Worm (Caenorhabditis elegans) whole organism, young adult: ENCODE data around the gene zyg-8.

Experiments used
- B0019.2 ChIP-seq: fragments of 200-800 bp; sonication (Bioruptor generic); conservative IDR thresholded peaks from 2 replicates; pipeline ENCODE4 v1.3.6; 2022; ENCODE audit warnings: missing genetic modification reagents, missing genetic modification characterization, missing compliant biosample characterization
- B0035.1 ChIP-seq: sonication (generic microtip); optimal IDR thresholded peaks from 2 replicates; lab custom pipeline; 2016; ENCODE audit warnings: missing genetic modification characterization, mild to moderate bottlenecking, missing compliant biosample characterization, missing genotype, missing genetic modification reagents
- B0261.1 ChIP-seq: sonication (generic microtip); optimal IDR thresholded peaks from 2 replicates; lab custom pipeline; 2016; ENCODE audit warnings: mild to moderate bottlenecking, missing genetic modification characterization, moderate library complexity, missing compliant biosample characterization
- C17E4.6 ChIP-seq: fragments of 200-800 bp; sonication (Bioruptor generic); IDR thresholded peaks from 2 replicates; pipeline ENCODE4 v1.3.6; 2022; ENCODE audit warnings: missing genetic modification reagents, missing genetic modification characterization, missing compliant biosample characterization
- D2030.7 ChIP-seq: fragments of 200-800 bp; sonication (Bioruptor generic); IDR thresholded peaks from 2 replicates; pipeline ENCODE4 v1.3.6; 2022; ENCODE audit warnings: missing genetic modification reagents, missing genetic modification characterization, missing compliant biosample characterization
- F22D6.2 ChIP-seq: sonication (generic microtip); optimal IDR thresholded peaks from 2 replicates; lab custom pipeline; 2016; ENCODE audit warnings: mild to moderate bottlenecking, missing genetic modification characterization, missing compliant biosample characterization
- F33H1.4 ChIP-seq: fragments of 200-800 bp; sonication (Bioruptor generic); IDR thresholded peaks from 2 replicates; pipeline ENCODE4 v1.3.6; 2022; ENCODE audit warnings: missing genetic modification reagents, missing genetic modification characterization, missing compliant biosample characterization
- F49E8.2 ChIP-seq: sonication (generic microtip); optimal IDR thresholded peaks from 3 replicates; lab custom pipeline; 2017; ENCODE audit warnings: missing genetic modification characterization, mild to moderate bottlenecking, missing compliant biosample characterization, antibody characterized with exemption, moderate library complexity; ENCODE audit not compliant: insufficient read depth
- F52B5.7 ChIP-seq: sonication (generic microtip); optimal IDR thresholded peaks from 2 replicates; lab custom pipeline; 2016; ENCODE audit warnings: mild to moderate bottlenecking, missing genetic modification characterization, missing compliant biosample characterization
- T07F8.4 ChIP-seq: sonication (generic microtip); optimal IDR thresholded peaks from 2 replicates; lab custom pipeline; 2016; ENCODE audit warnings: mild to moderate bottlenecking, missing genetic modification characterization, moderate library complexity, missing compliant biosample characterization
- T26A5.8 ChIP-seq: sonication (generic microtip); optimal IDR thresholded peaks from 2 replicates; lab custom pipeline; 2016; ENCODE audit warnings: missing genetic modification characterization, missing compliant biosample characterization
- Y95B8A.8 ChIP-seq: fragments of 200-800 bp; sonication (Bioruptor generic); IDR thresholded peaks from 2 replicates; pipeline ENCODE4 v1.3.6; 2022; ENCODE audit warnings: missing genetic modification reagents, missing genetic modification characterization, missing compliant biosample characterization
- ama-1 ChIP-seq, 3 experiments: fragments of 150-350 bp in 1 of 3; sonication (generic microtip) in 2 of 3; optimal IDR thresholded peaks; 2 replicates each; lab custom pipeline; 2014 to 2018; ENCODE audit warnings: missing biosample characterization in 2 of 3, missing genetic modification characterization in 2 of 3, missing genetic modification reagents in 2 of 3
- aptf-2 ChIP-seq: fragments of 200-800 bp; sonication (Bioruptor generic); conservative IDR thresholded peaks from 2 replicates; pipeline ENCODE4 v1.3.6; 2022; ENCODE audit warnings: missing genetic modification reagents, missing genetic modification characterization, missing compliant biosample characterization
- atf-7 ChIP-seq: sonication (generic microtip); optimal IDR thresholded peaks from 2 replicates; lab custom pipeline; 2017; ENCODE audit warnings: mild to moderate bottlenecking, missing genetic modification characterization, missing compliant biosample characterization
- athp-1 ChIP-seq: sonication (generic microtip); optimal IDR thresholded peaks from 2 replicates; lab custom pipeline; 2017; ENCODE audit warnings: mild to moderate bottlenecking, missing genetic modification characterization, missing compliant biosample characterization
- ceh-100 ChIP-seq: fragments of 200-800 bp; sonication (Bioruptor generic); IDR thresholded peaks from 2 replicates; pipeline ENCODE4 v1.3.6; 2022; ENCODE audit warnings: missing genetic modification reagents, missing genetic modification characterization, missing compliant biosample characterization
- ceh-79 ChIP-seq: sonication (generic microtip); optimal IDR thresholded peaks from 2 replicates; lab custom pipeline; 2017; ENCODE audit warnings: mild to moderate bottlenecking, missing genetic modification characterization, missing compliant biosample characterization
- ceh-91 ChIP-seq: fragments of 200-800 bp; sonication (Bioruptor generic); IDR thresholded peaks from 2 replicates; pipeline ENCODE4 v1.3.6; 2022; ENCODE audit warnings: missing genetic modification reagents, missing genetic modification characterization, missing compliant biosample characterization
- egl-44 ChIP-seq: fragments of 200-800 bp; sonication (Bioruptor generic); IDR thresholded peaks from 2 replicates; pipeline ENCODE4 v1.3.6; 2022; ENCODE audit warnings: missing genetic modification reagents, missing genetic modification characterization, missing compliant biosample characterization
- egrh-3 ChIP-seq: fragments of 200-800 bp; sonication (Bioruptor generic); IDR thresholded peaks from 2 replicates; pipeline ENCODE4 v1.3.6; 2022; ENCODE audit warnings: missing genetic modification reagents, missing genetic modification characterization, missing compliant biosample characterization
- gei-17 ChIP-seq: fragments of 200-800 bp; sonication (Bioruptor generic); optimal IDR thresholded peaks from 2 replicates; lab custom pipeline; 2018; ENCODE audit warnings: mild to moderate bottlenecking, missing genetic modification characterization, missing compliant biosample characterization
- him-1 ChIP-seq: sonication (generic microtip); optimal IDR thresholded peaks from 2 replicates; lab custom pipeline; 2016; ENCODE audit warnings: missing genotype, missing genetic modification reagents, missing genetic modification characterization, missing compliant biosample characterization
- hlh-12 ChIP-seq: sonication (generic microtip); optimal IDR thresholded peaks from 2 replicates; lab custom pipeline; 2016; ENCODE audit warnings: missing genetic modification characterization, missing compliant biosample characterization
- hrde-1 ChIP-seq: sonication (generic microtip); optimal IDR thresholded peaks from 2 replicates; lab custom pipeline; 2016; ENCODE audit warnings: missing genetic modification characterization, mild to moderate bottlenecking, missing compliant biosample characterization, moderate library complexity, missing genotype, missing genetic modification reagents, borderline replicate concordance
- lsy-27 ChIP-seq: sonication (generic microtip); optimal IDR thresholded peaks from 2 replicates; lab custom pipeline; 2017; ENCODE audit warnings: missing genetic modification characterization, mild to moderate bottlenecking, missing compliant biosample characterization, antibody characterized with exemption, missing genotype, borderline replicate concordance; ENCODE audit not compliant: insufficient read depth
- madf-6 ChIP-seq: fragments of 200-800 bp; sonication (Bioruptor generic); IDR thresholded peaks from 2 replicates; pipeline ENCODE4 v1.3.6; 2022; ENCODE audit warnings: missing genetic modification reagents, missing genetic modification characterization, missing compliant biosample characterization
- madf-8 ChIP-seq: fragments of 200-800 bp; sonication (Bioruptor generic); conservative IDR thresholded peaks from 2 replicates; pipeline ENCODE4 v1.3.6; 2022; ENCODE audit warnings: missing genetic modification reagents, missing genetic modification characterization, missing compliant biosample characterization
- nhr-80 ChIP-seq: sonication (generic microtip); optimal IDR thresholded peaks from 2 replicates; lab custom pipeline; 2016; ENCODE audit warnings: missing genetic modification characterization, missing compliant biosample characterization
- pbrm-1 ChIP-seq: fragments of 200-800 bp; sonication (Bioruptor generic); IDR thresholded peaks from 2 replicates; pipeline ENCODE4 v1.3.6; 2022; ENCODE audit warnings: missing genetic modification reagents, missing genetic modification characterization, missing compliant biosample characterization
- snpc-3.4 ChIP-seq: sonication (generic microtip); optimal IDR thresholded peaks from 2 replicates; lab custom pipeline; 2017; ENCODE audit warnings: missing genetic modification characterization, mild to moderate bottlenecking, missing compliant biosample characterization, antibody characterized with exemption, moderate library complexity, missing genotype, missing genetic modification reagents
- tbp1 ChIP-seq: fragments of 200-800 bp; sonication (Bioruptor generic); optimal IDR thresholded peaks from 2 replicates; lab custom pipeline; 2018; ENCODE audit warnings: mild to moderate bottlenecking, missing genetic modification characterization, missing compliant biosample characterization
- tbx-9 ChIP-seq: sonication (generic microtip); optimal IDR thresholded peaks from 2 replicates; lab custom pipeline; 2016; ENCODE audit warnings: borderline replicate concordance, missing genetic modification characterization, inconsistent platforms, missing compliant biosample characterization
- zfh-2 ChIP-seq: fragments of 200-800 bp; sonication (Bioruptor generic); conservative IDR thresholded peaks from 2 replicates; pipeline ENCODE4 v1.3.6; 2022; ENCODE audit warnings: missing genetic modification reagents, missing genetic modification characterization, missing compliant biosample characterization
- zim-3 ChIP-seq: sonication (generic microtip); optimal IDR thresholded peaks from 2 replicates; lab custom pipeline; 2017; ENCODE audit warnings: mild to moderate bottlenecking, missing genetic modification characterization, moderate library complexity, missing compliant biosample characterization
- ztf-18 ChIP-seq: sonication (generic microtip); optimal IDR thresholded peaks from 2 replicates; lab custom pipeline; 2016; ENCODE audit warnings: missing genotype, mild to moderate bottlenecking, missing genetic modification characterization, missing compliant biosample characterization
- ztf-22 ChIP-seq: fragments of 200-800 bp; sonication (Bioruptor generic); optimal IDR thresholded peaks from 2 replicates; lab custom pipeline; 2018; ENCODE audit warnings: mild to moderate bottlenecking, missing genetic modification characterization, moderate library complexity, missing compliant biosample characterization
- ztf-25 ChIP-seq: fragments of 200-800 bp; sonication (Bioruptor generic); IDR thresholded peaks from 2 replicates; pipeline ENCODE4 v1.3.6; 2022; ENCODE audit warnings: missing genetic modification reagents, missing genetic modification characterization, missing compliant biosample characterization

zyg-8 gene

ce11 chrIII:12087564-12087963 lies 26.1 kb downstream of the zyg-8 start:
- TF ChIP-seq T07F8.4 (tag; lab: Kevin White, UChicago) (no peak), him-1 (no peak)
- TF ChIP-seq, all 124 proteins: peak for 0

ce11 chrIII:12092595-12092994 lies 31.1 kb downstream of the zyg-8 start:
- no peak for TF ChIP-seq tbp1 (GFP tag; lab: Kevin White, UChicago)
- no peak for TF ChIP-seq ztf-18 (tag; lab: Kevin White, UChicago)
- no peak for TF ChIP-seq madf-6 (GFP tag; lab: Robert Waterston, UW)
- no peak for TF ChIP-seq madf-8 (GFP tag; lab: Robert Waterston, UW)

- TF ChIP-seq C17E4.6 (GFP tag; lab: Robert Waterston, UW) (no peak), F33H1.4 (no peak), tbp1 (GFP tag; lab: Kevin White, UChicago) (no peak), nhr-80 (tag; lab: Kevin White, UChicago) (peak; percentile 8), T26A5.8 (tag; lab: Kevin White, UChicago) (no peak), D2030.7 (GFP tag; lab: Robert Waterston, UW) (no peak)
Measured at ce11 chrIII:12094158-12094856, 32.8 kb downstream of the zyg-8 start.

ce11 chrIII:12107441-12107840 lies 45.9 kb downstream of the zyg-8 start, which contains the start of the genes cest-12 and lonp-2:
cest-12 (minus strand) TSS chrIII:12107541.
lonp-2 (plus strand) TSS chrIII:12107774.
- no peak for TF ChIP-seq ceh-91 (GFP tag; lab: Robert Waterston, UW)
- no peak for TF ChIP-seq F22D6.2
- TF ChIP-seq egrh-3 (GFP tag; lab: Robert Waterston, UW) = no peak
- no peak for TF ChIP-seq pbrm-1 (GFP tag; lab: Robert Waterston, UW)
- TF ChIP-seq tbx-9 (tag; lab: Kevin White, UChicago) = no peak
- no peak for TF ChIP-seq zfh-2 (GFP tag; lab: Robert Waterston, UW)
- no peak for TF ChIP-seq tbp1 (GFP tag; lab: Kevin White, UChicago)
- no peak for TF ChIP-seq gei-17 (GFP tag; lab: Kevin White, UChicago)
- TF ChIP-seq ceh-100 (GFP tag; lab: Robert Waterston, UW) = no peak
- TF ChIP-seq hrde-1 (tag; lab: Kevin White, UChicago) = no peak
- TF ChIP-seq athp-1 (tag; lab: Kevin White, UChicago) = no peak
- TF ChIP-seq B0261.1 (tag; lab: Kevin White, UChicago) = no peak
- no peak for TF ChIP-seq ztf-22 (GFP tag; lab: Kevin White, UChicago)
- TF ChIP-seq T07F8.4 (tag; lab: Kevin White, UChicago) = no peak
- TF ChIP-seq aptf-2 (GFP tag; lab: Robert Waterston, UW) = no peak
- TF ChIP-seq zim-3 (tag; lab: Kevin White, UChicago) = no peak

- TF ChIP-seq B0019.2 (GFP tag; lab: Robert Waterston, UW) = no peak
Measured at ce11 chrIII:12118381-12118780, 56.9 kb downstream of the zyg-8 start, which contains the start of gene lron-12. lron-12 (minus strand) TSS chrIII:12118481.

ce11 chrIII:12119625-12120024 lies 58.1 kb downstream of the zyg-8 start:
- TF ChIP-seq ztf-25 = no peak
- no peak for TF ChIP-seq hlh-12
- TF ChIP-seq F33H1.4 = no peak
- no peak for TF ChIP-seq atf-7 (tag; lab: Kevin White, UChicago)
- TF ChIP-seq ama-1 (optimal IDR thresholded peaks at IDR 0.05; lab: Kevin White, UChicago) = no peak
- no peak for TF ChIP-seq ama-1 (GFP tag; optimal IDR thresholded peaks at IDR 0.05; lab: Kevin White, UChicago)
- TF ChIP-seq F52B5.7 = no peak
- TF ChIP-seq F49E8.2 = no peak
- no peak for TF ChIP-seq Y95B8A.8
- TF ChIP-seq lsy-27 (tag; lab: Kevin White, UChicago) = no peak
- TF ChIP-seq ztf-22 (GFP tag; lab: Kevin White, UChicago) = no peak
- no peak for TF ChIP-seq zfh-2 (GFP tag; lab: Robert Waterston, UW)
- TF ChIP-seq egl-44 (GFP tag; lab: Robert Waterston, UW) = no peak
- no peak for TF ChIP-seq ceh-79
- no peak for TF ChIP-seq B0035.1 (tag; lab: Kevin White, UChicago)
- no peak for TF ChIP-seq snpc-3.4 (tag; lab: Kevin White, UChicago)
